Worm (Caenorhabditis elegans): ENCODE measurements around the gene clc-12.

DNA sequence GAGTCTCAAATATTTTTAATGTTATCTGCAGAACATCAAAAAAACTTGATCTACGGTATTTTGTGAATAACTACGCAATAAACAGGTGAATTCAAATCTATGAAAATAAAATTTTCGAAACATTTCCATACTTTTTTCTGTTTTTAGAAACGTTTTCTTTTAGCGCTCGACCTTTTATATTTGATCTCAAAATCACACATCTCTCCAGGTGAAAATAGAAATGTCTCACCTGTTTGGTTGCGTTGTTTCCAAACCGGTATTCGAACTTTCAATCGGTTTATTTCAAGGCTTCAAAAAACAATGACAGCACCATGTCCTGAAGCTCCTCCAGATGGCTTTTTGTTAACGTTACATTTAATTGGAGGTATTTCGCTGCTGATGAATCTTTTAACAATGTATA, 8.0 kb downstream of the clc-12 start, which contains the start of gene sri-9:
- TF ChIP-seq flt-1 (GFP tag; IDR thresholded peaks at IDR 0.05) (no peak), tbx-11 (GFP tag; IDR thresholded peaks at IDR 0.05) (no peak), pes-1 (GFP tag; IDR thresholded peaks at IDR 0.05) (no peak), ama-1 (optimal IDR thresholded peaks at IDR 0.05) (no peak), ets-7 (tag; optimal IDR thresholded peaks at IDR 0.05) (no peak), hmbx-1 (tag; optimal IDR thresholded peaks at IDR 0.05) (no peak), ceh-13 (GFP tag; optimal IDR thresholded peaks at IDR 0.05) (no peak), B0310.2 (tag; optimal IDR thresholded peaks at IDR 0.05) (no peak), scrt-1 (GFP tag; IDR thresholded peaks at IDR 0.05) (no peak), hmg-4 (GFP tag; optimal IDR thresholded peaks at IDR 0.05) (no peak), ceh-36 (tag; optimal IDR thresholded peaks at IDR 0.05) (no peak), aly-1 (tag; optimal IDR thresholded peaks at IDR 0.05) (no peak)
